Fruit fly (Drosophila melanogaster) whole organism, embryonic: Measurements from ENCODE around the gene Rab9Fb.
A peak's percentile ranks its signal among the peaks of the same experiment; 100 is the strongest.

Source experiments
- B-H1 ChIP-seq: fragments of 200-800 bp; sonication (Bioruptor generic); IDR thresholded peaks from 3 replicates; pipeline ENCODE4 v1.3.6; 2022; ENCODE audit warnings: missing biosample characterization, missing genetic modification characterization
- Bdp1 ChIP-seq: fragments of 200-800 bp; sonication (Bioruptor generic); optimal IDR thresholded peaks from 3 replicates; lab custom pipeline; 2016; ENCODE audit warnings: missing biosample characterization, missing genetic modification characterization
- CG10654 ChIP-seq: fragments of 200-800 bp; sonication (Bioruptor generic); optimal IDR thresholded peaks from 2 replicates; lab custom pipeline; 2016; ENCODE audit warnings: missing biosample characterization, missing genetic modification characterization
- CG13624 ChIP-seq: fragments of 200-800 bp; sonication (Bioruptor generic); optimal IDR thresholded peaks from 2 replicates; lab custom pipeline; 2016; ENCODE audit warnings: missing biosample characterization, missing genetic modification characterization
- CG15011 ChIP-seq: fragments of 200-800 bp; sonication (Bioruptor generic); optimal IDR thresholded peaks from 3 replicates; lab custom pipeline; 2018; ENCODE audit warnings: missing biosample characterization, mild to moderate bottlenecking, missing genetic modification characterization
- CG16815 ChIP-seq: fragments of 200-800 bp; sonication (Bioruptor generic); optimal IDR thresholded peaks from 3 replicates; lab custom pipeline; 2017; ENCODE audit warnings: missing biosample characterization, mild to moderate bottlenecking, missing genetic modification characterization
- CG17385 ChIP-seq: fragments of 200-800 bp; sonication (Bioruptor generic); optimal IDR thresholded peaks from 3 replicates; lab custom pipeline; 2018; ENCODE audit warnings: missing biosample characterization, mild to moderate bottlenecking, missing genetic modification characterization
- CG1792 ChIP-seq: fragments of 200-800 bp; sonication (Bioruptor generic); optimal IDR thresholded peaks from 2 replicates; lab custom pipeline; 2016; ENCODE audit warnings: missing biosample characterization, missing genetic modification characterization
- CG2129 ChIP-seq: fragments of 200-800 bp; sonication (Bioruptor generic); IDR thresholded peaks from 2 replicates; pipeline ENCODE4 v1.3.6; 2022; ENCODE audit warnings: missing biosample characterization, missing genetic modification characterization; ENCODE audit not compliant: partially characterized antibody
- CG31365 ChIP-seq: fragments of 200-800 bp; sonication (Bioruptor generic); optimal IDR thresholded peaks from 2 replicates; lab custom pipeline; 2018; ENCODE audit warnings: missing biosample characterization, mild to moderate bottlenecking, missing genetic modification characterization
- CG3281 ChIP-seq: fragments of 200-800 bp; sonication (Bioruptor generic); optimal IDR thresholded peaks from 3 replicates; lab custom pipeline; 2017; ENCODE audit warnings: missing biosample characterization, mild to moderate bottlenecking, missing genetic modification characterization
- CG3847 ChIP-seq: fragments of 200-800 bp; sonication (Bioruptor generic); IDR thresholded peaks from 2 replicates; pipeline ENCODE4 v1.3.6; 2022; ENCODE audit warnings: missing biosample characterization, missing genetic modification characterization
- CG4404 ChIP-seq: fragments of 200-800 bp; sonication (Bioruptor generic); IDR thresholded peaks from 2 replicates; pipeline ENCODE4 v1.3.6; 2022; ENCODE audit warnings: missing biosample characterization, missing genetic modification characterization
- CG6254 ChIP-seq: fragments of 200-800 bp; sonication (Bioruptor generic); optimal IDR thresholded peaks from 3 replicates; lab custom pipeline; 2017; ENCODE audit warnings: mild to moderate bottlenecking, missing biosample characterization, missing genetic modification reagents, missing genetic modification characterization
- CG6689 ChIP-seq: fragments of 200-800 bp; sonication (Bioruptor generic); IDR thresholded peaks from 2 replicates; pipeline ENCODE4 v1.3.6; 2022; ENCODE audit warnings: missing biosample characterization, missing genetic modification characterization
- CG7963 ChIP-seq: fragments of 200-800 bp; sonication (Bioruptor generic); IDR thresholded peaks from 3 replicates; pipeline ENCODE4 v1.3.6; 2022; ENCODE audit warnings: missing biosample characterization, missing genetic modification characterization; ENCODE audit not compliant: partially characterized antibody
- CG8765 ChIP-seq: fragments of 200-800 bp; sonication (Bioruptor generic); IDR thresholded peaks from 2 replicates; pipeline ENCODE4 v1.3.6; 2022; ENCODE audit warnings: missing biosample characterization, missing genetic modification characterization
- CTCF ChIP-seq: fragments of 200-800 bp; sonication (Bioruptor generic); optimal IDR thresholded peaks from 2 replicates; lab custom pipeline; 2017; ENCODE audit warnings: missing biosample characterization, mild to moderate bottlenecking, missing genetic modification characterization, moderate library complexity
- CoRest ChIP-seq: fragments of 200-800 bp; sonication (Bioruptor generic); optimal IDR thresholded peaks from 3 replicates; lab custom pipeline; 2018; ENCODE audit warnings: missing biosample characterization, mild to moderate bottlenecking, missing genetic modification characterization, moderate library complexity
- Dad ChIP-seq: fragments of 200-800 bp; sonication (Bioruptor generic); optimal IDR thresholded peaks from 3 replicates; lab custom pipeline; 2016; ENCODE audit warnings: missing biosample characterization, missing genetic modification characterization
- Dref ChIP-seq: fragments of 200-800 bp; sonication (Bioruptor generic); IDR thresholded peaks from 2 replicates; pipeline ENCODE4 v1.3.6; 2022; ENCODE audit warnings: missing biosample characterization, missing genetic modification characterization
- E2f1 ChIP-seq: fragments of 200-800 bp; sonication (Bioruptor generic); IDR thresholded peaks from 2 replicates; pipeline ENCODE4 v1.3.6; 2022; ENCODE audit warnings: missing biosample characterization, missing genetic modification characterization
- Eip74EF ChIP-seq, 2 experiments: fragments of 200-800 bp in 1 of 2; fragments of >200 bp in 1 of 2; sonication (Bioruptor generic) in 1 of 2; optimal IDR thresholded peaks; 2 replicates each; lab custom pipeline; 2017 to 2019; ENCODE audit warnings: missing biosample characterization in 2 of 2, missing genetic modification characterization in 2 of 2, mild to moderate bottlenecking in 1 of 2, moderate library complexity in 1 of 2
- Fer2 ChIP-seq: fragments of 200-800 bp; sonication (Bioruptor generic); optimal IDR thresholded peaks from 2 replicates; lab custom pipeline; 2018; ENCODE audit warnings: missing biosample characterization, mild to moderate bottlenecking, missing genetic modification characterization, moderate library complexity
- Gsc ChIP-seq: fragments of 200-800 bp; sonication (Bioruptor generic); IDR thresholded peaks from 2 replicates; pipeline ENCODE4 v1.3.6; 2022; ENCODE audit warnings: missing biosample characterization, missing genetic modification characterization
- HLH54F ChIP-seq: fragments of 200-800 bp; sonication (Bioruptor generic); optimal IDR thresholded peaks from 3 replicates; lab custom pipeline; 2016; ENCODE audit warnings: missing biosample characterization, missing genetic modification characterization
- Hr51 ChIP-seq, 2 experiments: fragments of 200-800 bp; sonication (Bioruptor generic); optimal IDR thresholded peaks; 2 replicates in 1 of 2; 3 replicates in 1 of 2; lab custom pipeline; 2016 to 2018; ENCODE audit warnings: missing biosample characterization in 2 of 2, missing genetic modification characterization in 2 of 2, mild to moderate bottlenecking in 1 of 2, moderate library complexity in 1 of 2
- Lim3 ChIP-seq: fragments of 200-800 bp; sonication (Bioruptor generic); IDR thresholded peaks from 2 replicates; pipeline ENCODE4 v1.3.6; 2022; ENCODE audit warnings: missing biosample characterization, missing genetic modification characterization
- Myb ChIP-seq: fragments of 200-800 bp; sonication (Bioruptor generic); optimal IDR thresholded peaks from 2 replicates; lab custom pipeline; 2016; ENCODE audit warnings: missing biosample characterization, missing genetic modification characterization
- Ptx1 ChIP-seq: fragments of 200-800 bp; sonication (Bioruptor generic); IDR thresholded peaks from 2 replicates; pipeline ENCODE4 v1.3.6; 2022; ENCODE audit warnings: missing biosample characterization, missing genetic modification characterization
- Scr ChIP-seq: fragments of 200-800 bp; sonication (Bioruptor generic); IDR thresholded peaks from 2 replicates; pipeline ENCODE4 v1.3.6; 2022; ENCODE audit warnings: missing biosample characterization, missing genetic modification characterization; ENCODE audit not compliant: partially characterized antibody
- Six4 ChIP-seq: fragments of 200-800 bp; sonication (Bioruptor generic); optimal IDR thresholded peaks from 2 replicates; lab custom pipeline; 2016; ENCODE audit warnings: missing biosample characterization, missing genetic modification characterization
- Xrp1 ChIP-seq: fragments of 200-800 bp; sonication (Bioruptor generic); IDR thresholded peaks from 2 replicates; pipeline ENCODE4 v1.3.6; 2022; ENCODE audit warnings: missing biosample characterization, missing genetic modification characterization
- ac ChIP-seq: fragments of 200-800 bp; sonication (Bioruptor generic); optimal IDR thresholded peaks from 3 replicates; lab custom pipeline; 2017; ENCODE audit warnings: missing biosample characterization, mild to moderate bottlenecking, missing genetic modification characterization
- al ChIP-seq: fragments of 200-800 bp; sonication (Bioruptor generic); IDR thresholded peaks from 2 replicates; pipeline ENCODE4 v1.3.6; 2022; ENCODE audit warnings: missing biosample characterization, missing genetic modification characterization
- ase ChIP-seq: fragments of 200-800 bp; sonication (Bioruptor generic); IDR thresholded peaks from 3 replicates; pipeline ENCODE4 v1.3.6; 2022; ENCODE audit warnings: missing biosample characterization, missing genetic modification characterization
- bigmax ChIP-seq: fragments of 200-800 bp; sonication (Bioruptor generic); optimal IDR thresholded peaks from 2 replicates; lab custom pipeline; 2018; ENCODE audit warnings: missing biosample characterization, mild to moderate bottlenecking, missing genetic modification characterization
- chif ChIP-seq, 2 experiments: fragments of 200-800 bp; sonication (Bioruptor generic); optimal IDR thresholded peaks; 3 replicates each; lab custom pipeline; 2016; ENCODE audit warnings: missing biosample characterization in 2 of 2, missing genetic modification characterization in 2 of 2
- chn ChIP-seq: fragments of 200-800 bp; sonication (Bioruptor generic); optimal IDR thresholded peaks from 2 replicates; lab custom pipeline; 2016; ENCODE audit warnings: missing biosample characterization, missing genetic modification characterization
- fd3F ChIP-seq: fragments of 200-800 bp; sonication (Bioruptor generic); optimal IDR thresholded peaks from 2 replicates; lab custom pipeline; 2018; ENCODE audit warnings: missing biosample characterization, mild to moderate bottlenecking, missing genetic modification characterization, moderate library complexity
- ken ChIP-seq: fragments of 200-800 bp; sonication (Bioruptor generic); IDR thresholded peaks from 3 replicates; pipeline ENCODE4 v1.3.6; 2022; ENCODE audit warnings: missing biosample characterization, missing genetic modification characterization
- nau ChIP-seq: fragments of 200-800 bp; sonication (Bioruptor generic); optimal IDR thresholded peaks from 3 replicates; lab custom pipeline; 2017; ENCODE audit warnings: missing biosample characterization, mild to moderate bottlenecking, missing genetic modification characterization, missing genetic modification reagents
- odd ChIP-seq: fragments of 200-800 bp; sonication (Bioruptor generic); optimal IDR thresholded peaks from 2 replicates; lab custom pipeline; 2017; ENCODE audit warnings: missing biosample characterization, mild to moderate bottlenecking, missing genetic modification characterization
- pita ChIP-seq: fragments of 200-800 bp; sonication (Bioruptor generic); optimal IDR thresholded peaks from 2 replicates; lab custom pipeline; 2017; ENCODE audit warnings: missing biosample characterization, mild to moderate bottlenecking, missing genetic modification characterization
- repo ChIP-seq: fragments of 200-800 bp; sonication (Bioruptor generic); optimal IDR thresholded peaks from 2 replicates; lab custom pipeline; 2016; ENCODE audit warnings: missing biosample characterization, missing genetic modification characterization
- row ChIP-seq: fragments of 200-800 bp; sonication (Bioruptor generic); IDR thresholded peaks from 3 replicates; pipeline ENCODE4 v1.3.6; 2022; ENCODE audit warnings: missing biosample characterization, missing genetic modification characterization
- sc ChIP-seq, 3 experiments: fragments of >200 bp in 2 of 3; fragments of 200-800 bp in 1 of 3; sonication (Bioruptor generic) in 1 of 3; optimal IDR thresholded peaks; 2 replicates in 2 of 3; 3 replicates in 1 of 3; lab custom pipeline; 2017; ENCODE audit warnings: mild to moderate bottlenecking in 1 of 3, missing biosample characterization in 1 of 3, missing genetic modification characterization in 1 of 3, missing genetic modification reagents in 1 of 3
- slbo ChIP-seq: fragments of 200-800 bp; sonication (Bioruptor generic); IDR thresholded peaks from 2 replicates; pipeline ENCODE4 v1.3.6; 2022; ENCODE audit warnings: missing biosample characterization, missing genetic modification characterization
- tap ChIP-seq: fragments of 200-800 bp; optimal IDR thresholded peaks from 3 replicates; lab custom pipeline; 2019; ENCODE audit warnings: missing biosample characterization, mild to moderate bottlenecking, missing genetic modification characterization, moderate library complexity
- unc-4 ChIP-seq: fragments of 200-800 bp; sonication (Bioruptor generic); IDR thresholded peaks from 2 replicates; pipeline ENCODE4 v1.3.6; 2022; ENCODE audit warnings: missing biosample characterization, missing genetic modification characterization; ENCODE audit not compliant: partially characterized antibody
- zfh1 ChIP-seq: fragments of 200-800 bp; sonication (Bioruptor generic); IDR thresholded peaks from 3 replicates; pipeline ENCODE4 v1.3.6; 2022; ENCODE audit warnings: missing biosample characterization, missing genetic modification characterization

Gene Rab9Fb

DNA sequence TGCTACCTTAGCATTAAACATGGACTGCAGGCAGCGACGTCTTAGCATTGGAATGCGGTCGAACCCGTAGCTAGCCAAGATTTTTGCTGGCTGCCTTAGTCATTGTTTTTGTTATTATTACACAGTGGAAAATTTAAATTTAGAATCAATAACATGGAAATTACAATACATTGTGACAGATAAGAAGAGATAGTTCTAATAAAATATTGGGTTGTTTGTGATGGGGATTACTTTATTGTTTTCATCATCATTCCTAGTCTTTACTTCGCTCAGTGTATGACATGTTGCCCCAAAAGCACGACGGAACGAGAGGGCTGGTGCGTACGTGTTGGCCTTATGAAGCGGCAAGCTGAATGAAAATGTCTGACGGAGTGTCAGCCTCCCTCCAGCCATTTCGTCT, 15.7 kb downstream of the Rab9Fb start (continued):
- TF ChIP-seq al (GFP tag; lab: Robert Waterston, UW) (peak; percentile 75), CG8765 (GFP tag; lab: Robert Waterston, UW) (no peak), CG2129 (GFP tag; lab: Robert Waterston, UW) (no peak), unc-4 (no peak), Hr51 (GFP tag; optimal IDR thresholded peaks at IDR 0.05; lab: Kevin White, UChicago) (peak; percentile 49 to 92), ken (GFP tag; lab: Robert Waterston, UW) (peak; percentile 83), Dref (GFP tag; lab: Robert Waterston, UW) (no peak), Scr (GFP tag; lab: Robert Waterston, UW) (no peak), fd3F (GFP tag; lab: Kevin White, UChicago) (peak; percentile 77), ac (no peak), Gsc (GFP tag; lab: Robert Waterston, UW) (peak; percentile 44; the same call in 1 of the 2 replicates), Lim3 (peak; percentile 55; the same call in 1 of the 2 replicates), ase (GFP tag; lab: Robert Waterston, UW) (peak; percentile 73; the same call in 2 of the 3 replicates), E2f1 (peak; percentile 81), repo (GFP tag; lab: Kevin White, UChicago) (peak; percentile 74), zfh1 (GFP tag; lab: Robert Waterston, UW) (peak; percentile 79), Bdp1 (peak; percentile 58), pita (GFP tag; lab: Kevin White, UChicago) (no peak), Myb (no peak), Six4 (GFP tag; lab: Kevin White, UChicago) (peak; percentile 79), slbo (GFP tag; lab: Robert Waterston, UW) (peak; percentile 88), Dad (GFP tag; lab: Kevin White, UChicago) (peak; percentile 52), nau (GFP tag; lab: Kevin White, UChicago) (no peak), CG13624 (GFP tag; lab: Kevin White, UChicago) (peak; percentile 80), tap (tag; lab: Kevin White, UChicago) (peak; percentile 89), chn (GFP tag; lab: Kevin White, UChicago) (peak; percentile 42), sc (optimal IDR thresholded peaks at IDR 0.05; lab: Kevin White, UChicago) (no peak), sc (GFP tag; optimal IDR thresholded peaks at IDR 0.05; lab: Kevin White, UChicago) (peak; percentile 16), CG16815 (GFP tag; lab: Kevin White, UChicago) (peak; percentile 32), Ptx1 (GFP tag; lab: Robert Waterston, UW) (peak; percentile 86), CG31365 (peak; percentile 63), B-H1 (GFP tag; lab: Robert Waterston, UW) (peak; percentile 76), bigmax (no peak), CoRest (tag; lab: Kevin White, UChicago) (peak; percentile 86), CG7963 (GFP tag; lab: Robert Waterston, UW) (no peak), chif (GFP tag; optimal IDR thresholded peaks at IDR 0.05; lab: Kevin White, UChicago) (peak; percentile 72 to 83), HLH54F (GFP tag; lab: Kevin White, UChicago) (peak; percentile 70), CG3847 (GFP tag; lab: Robert Waterston, UW) (peak; percentile 74), CG4404 (GFP tag; lab: Robert Waterston, UW) (peak; percentile 55), Xrp1 (GFP tag; lab: Robert Waterston, UW) (peak; percentile 83), CG15011 (GFP tag; lab: Kevin White, UChicago) (peak; percentile 54), CG1792 (GFP tag; lab: Kevin White, UChicago) (peak; percentile 50), CG6689 (peak; percentile 85), row (peak; percentile 84), Eip74EF (GFP tag; optimal IDR thresholded peaks at IDR 0.05; lab: Kevin White, UChicago) (peak in 1 of 2 experiments; percentile 80), CTCF (GFP tag; lab: Kevin White, UChicago) (peak; percentile 32), CG6254 (GFP tag; lab: Kevin White, UChicago) (peak; percentile 58), CG17385 (GFP tag; lab: Kevin White, UChicago) (peak; percentile 83), CG3281 (peak; percentile 75), CG10654 (GFP tag; lab: Kevin White, UChicago) (peak; percentile 67), Fer2 (tag; lab: Kevin White, UChicago) (peak; percentile 77), odd (GFP tag; lab: Kevin White, UChicago) (peak; percentile 80)
